Worm (Caenorhabditis elegans): Measurements from ENCODE around the gene citk-2.

DNA sequence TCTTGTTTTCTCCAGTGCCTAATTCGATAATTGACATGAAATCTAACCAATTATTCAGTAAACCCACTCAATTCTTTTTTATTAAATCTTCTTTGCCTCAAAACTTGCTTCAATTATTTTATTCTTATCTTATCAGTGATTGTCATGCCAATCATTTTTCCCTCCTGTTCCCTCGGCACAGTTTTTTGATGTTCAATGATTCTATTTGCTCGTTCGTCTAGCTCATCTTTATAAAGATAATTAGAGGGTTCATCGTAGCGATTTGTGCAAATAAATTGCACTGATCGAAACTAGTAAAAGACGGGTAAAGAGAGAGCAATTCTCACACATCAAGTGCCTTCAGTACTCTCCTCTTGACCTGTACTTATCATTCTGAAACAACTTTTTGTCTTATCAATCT, 31.7 kb upstream of the citk-2 start:
- TF ChIP-seq unc-62 (GFP tag; optimal IDR thresholded peaks at IDR 0.05) = no peak
- TF ChIP-seq rcor-1 (GFP tag; IDR thresholded peaks at IDR 0.05) = no peak
- TF ChIP-seq F57A8.1 (GFP tag; optimal IDR thresholded peaks at IDR 0.05) = no peak
- no peak for TF ChIP-seq rec-8 (tag; optimal IDR thresholded peaks at IDR 0.05)
- TF ChIP-seq snpc-4 (GFP tag; optimal IDR thresholded peaks at IDR 0.05) = no peak
- TF ChIP-seq snpc-4 (tag; optimal IDR thresholded peaks at IDR 0.05) = no peak
- TF ChIP-seq ztf-25 (GFP tag; IDR thresholded peaks at IDR 0.05) = no peak

Measured in whole organism, young adult.